Worm (Caenorhabditis elegans): ENCODE data around the gene ttr-51.

Gene ttr-51

ce11 chrIV:13268385-13268784 lies 16.3 kb upstream of the ttr-51 start:
- TF ChIP-seq nhr-77 (tag; optimal IDR thresholded peaks at IDR 0.05): no peak
- no peak for TF ChIP-seq crh-2 (tag; optimal IDR thresholded peaks at IDR 0.05)
- no peak for TF ChIP-seq elt-3 (tag; optimal IDR thresholded peaks at IDR 0.05)
- no peak for TF ChIP-seq aly-2 (tag; optimal IDR thresholded peaks at IDR 0.05)
- no peak for TF ChIP-seq ztf-11 (tag; optimal IDR thresholded peaks at IDR 0.05)
- TF ChIP-seq peb-1 (tag; optimal IDR thresholded peaks at IDR 0.05): no peak

ce11 chrIV:13261778-13262177 lies 9.7 kb upstream of the ttr-51 start:
- no peak for TF ChIP-seq egl-27 (tag; optimal IDR thresholded peaks at IDR 0.05)
- TF ChIP-seq dmd-4 (tag; optimal IDR thresholded peaks at IDR 0.05): no peak
- TF ChIP-seq ztf-4 (tag; optimal IDR thresholded peaks at IDR 0.05): no peak
- no peak for TF ChIP-seq nhr-10 (tag; optimal IDR thresholded peaks at IDR 0.05)

ce11 chrIV:13258872-13259271 lies 6.8 kb upstream of the ttr-51 start, which contains the start of gene JC8.16:
JC8.16 (plus strand) TSS chrIV:13259172.
- TF ChIP-seq mab-5 (tag; optimal IDR thresholded peaks at IDR 0.05): no peak

- TF ChIP-seq dmd-4 (tag; optimal IDR thresholded peaks at IDR 0.05) (no peak), elt-3 (tag; optimal IDR thresholded peaks at IDR 0.05) (no peak)
Measured at ce11 chrIV:13255886-13256285, 3.8 kb upstream of the ttr-51 start, which contains the start of gene bus-12. bus-12 (plus strand) TSS chrIV:13256186.

ce11 chrIV:13253841-13254240 lies 1.7 kb upstream of the ttr-51 start, which contains the start of gene ttr-45:
ttr-45 (plus strand) TSS chrIV:13254225.
- TF ChIP-seq egl-27 (tag; optimal IDR thresholded peaks at IDR 0.05): peak; percentile 24
- TF ChIP-seq C34F6.9 (tag; optimal IDR thresholded peaks at IDR 0.05): peak; percentile 36
- TF ChIP-seq gmeb-1 (tag; optimal IDR thresholded peaks at IDR 0.05): peak; percentile 33
- no peak for TF ChIP-seq ZK546.5 (tag; optimal IDR thresholded peaks at IDR 0.05)
- TF ChIP-seq nhr-129 (tag; optimal IDR thresholded peaks at IDR 0.05): peak; percentile 86
- peak; percentile 42 for TF ChIP-seq crh-2 (tag; optimal IDR thresholded peaks at IDR 0.05)
- TF ChIP-seq F13H6.1 (tag; optimal IDR thresholded peaks at IDR 0.05): peak; percentile 76
- TF ChIP-seq nhr-11 (tag; optimal IDR thresholded peaks at IDR 0.05): no peak
- TF ChIP-seq lsy-2 (tag; optimal IDR thresholded peaks at IDR 0.05): peak in 1 of 2 experiments; percentile 35
- TF ChIP-seq fos-1 (tag; optimal IDR thresholded peaks at IDR 0.05): peak; percentile 94
- TF ChIP-seq aly-2 (tag; optimal IDR thresholded peaks at IDR 0.05): no peak
- peak; percentile 85 for TF ChIP-seq sma-9 (GFP tag; optimal IDR thresholded peaks at IDR 0.05)
- TF ChIP-seq sma-9 (tag; optimal IDR thresholded peaks at IDR 0.05): no peak
- TF ChIP-seq sma-3 (GFP tag; optimal IDR thresholded peaks at IDR 0.05): peak; percentile 5
- no peak for TF ChIP-seq lin-11 (tag; optimal IDR thresholded peaks at IDR 0.05)

- TF ChIP-seq nhr-23 (tag; optimal IDR thresholded peaks at IDR 0.05) (no peak), nhr-25 (tag; optimal IDR thresholded peaks at IDR 0.05) (no peak), nhr-11 (tag; optimal IDR thresholded peaks at IDR 0.05) (no peak), unc-62 (GFP tag; optimal IDR thresholded peaks at IDR 0.05) (no peak), nhr-77 (tag; optimal IDR thresholded peaks at IDR 0.05) (no peak), alr-1 (tag; optimal IDR thresholded peaks at IDR 0.05) (no peak), skn-1 (tag; optimal IDR thresholded peaks at IDR 0.05) (no peak), snpc-4 (tag; optimal IDR thresholded peaks at IDR 0.05) (no peak), elt-1 (tag; optimal IDR thresholded peaks at IDR 0.05) (no peak), nhr-21 (tag; optimal IDR thresholded peaks at IDR 0.05) (no peak), ztf-11 (tag; optimal IDR thresholded peaks at IDR 0.05) (no peak), mbf-1 (tag; optimal IDR thresholded peaks at IDR 0.05) (no peak), crh-2 (tag; optimal IDR thresholded peaks at IDR 0.05) (no peak), peb-1 (tag; optimal IDR thresholded peaks at IDR 0.05) (no peak), aly-2 (tag; optimal IDR thresholded peaks at IDR 0.05) (no peak), lin-39 (tag; optimal IDR thresholded peaks at IDR 0.05) (no peak)
Measured at ce11 chrIV:13250243-13250642, 1.9 kb downstream of the ttr-51 start.

- TF ChIP-seq nhr-23 (tag; optimal IDR thresholded peaks at IDR 0.05): no peak
- no peak for TF ChIP-seq snpc-4 (tag; optimal IDR thresholded peaks at IDR 0.05)
- TF ChIP-seq lin-13 (GFP tag; optimal IDR thresholded peaks at IDR 0.05): no peak
- TF ChIP-seq mbf-1 (tag; optimal IDR thresholded peaks at IDR 0.05): no peak
- TF ChIP-seq egl-27 (tag; optimal IDR thresholded peaks at IDR 0.05): no peak
- no peak for TF ChIP-seq nhr-21 (tag; optimal IDR thresholded peaks at IDR 0.05)
- no peak for TF ChIP-seq nhr-129 (tag; optimal IDR thresholded peaks at IDR 0.05)
- TF ChIP-seq ztf-1 (GFP tag; conservative IDR thresholded peaks at IDR 0.05): no peak
- no peak for TF ChIP-seq ama-1 (optimal IDR thresholded peaks at IDR 0.05)
- TF ChIP-seq ztf-4 (tag; optimal IDR thresholded peaks at IDR 0.05): no peak
- TF ChIP-seq blmp-1 (tag; optimal IDR thresholded peaks at IDR 0.05; ENCODE audit: insufficient read depth): no peak
- no peak for TF ChIP-seq sma-9 (GFP tag; optimal IDR thresholded peaks at IDR 0.05)
- TF ChIP-seq sma-9 (tag; optimal IDR thresholded peaks at IDR 0.05): no peak
- TF ChIP-seq Y55F3AM.14 (GFP tag; optimal IDR thresholded peaks at IDR 0.05): no peak
- TF ChIP-seq mab-5 (tag; optimal IDR thresholded peaks at IDR 0.05): no peak
- no peak for TF ChIP-seq lsy-2 (tag; optimal IDR thresholded peaks at IDR 0.05)
- no peak for TF ChIP-seq nhr-6 (tag; optimal IDR thresholded peaks at IDR 0.05)
- no peak for TF ChIP-seq ztf-11 (tag; optimal IDR thresholded peaks at IDR 0.05)
- TF ChIP-seq skn-1 (tag; optimal IDR thresholded peaks at IDR 0.05): no peak
- no peak for TF ChIP-seq aly-2 (tag; optimal IDR thresholded peaks at IDR 0.05)
- no peak for TF ChIP-seq nhr-11 (tag; optimal IDR thresholded peaks at IDR 0.05)
Measured at ce11 chrIV:13247780-13248179, 4.3 kb downstream of the ttr-51 start.

Data from whole organism, L2 larva.